Worm (Caenorhabditis elegans) whole organism, midembryonic: ENCODE data around the gene C07D10.5.

ENCODE experiments used
- cog-1 ChIP-seq: sonication (generic microtip); optimal IDR thresholded peaks from 2 replicates; lab custom pipeline; 2016; ENCODE audit warnings: missing genetic modification characterization, missing compliant biosample characterization
- flt-1 ChIP-seq: fragments of 200-800 bp; sonication (Bioruptor generic); IDR thresholded peaks from 2 replicates; pipeline ENCODE4 v1.3.6; 2022; ENCODE audit warnings: missing genetic modification characterization, missing compliant biosample characterization
- med-1 ChIP-seq: sonication (generic microtip); optimal IDR thresholded peaks from 2 replicates; lab custom pipeline; 2017; ENCODE audit warnings: missing genetic modification characterization, mild to moderate bottlenecking, missing compliant biosample characterization, antibody characterized with exemption, missing genetic modification reagents; ENCODE audit not compliant: insufficient read depth
- tab-1 ChIP-seq: fragments of 200-800 bp; sonication (Bioruptor generic); IDR thresholded peaks from 2 replicates; pipeline ENCODE4 v1.3.6; 2022; ENCODE audit warnings: missing genetic modification characterization, missing compliant biosample characterization
- ztf-29 ChIP-seq: fragments of 200-800 bp; sonication (Bioruptor generic); IDR thresholded peaks from 2 replicates; pipeline ENCODE4 v1.3.6; 2022; ENCODE audit warnings: missing genetic modification reagents, missing genetic modification characterization, missing compliant biosample characterization

DNA sequence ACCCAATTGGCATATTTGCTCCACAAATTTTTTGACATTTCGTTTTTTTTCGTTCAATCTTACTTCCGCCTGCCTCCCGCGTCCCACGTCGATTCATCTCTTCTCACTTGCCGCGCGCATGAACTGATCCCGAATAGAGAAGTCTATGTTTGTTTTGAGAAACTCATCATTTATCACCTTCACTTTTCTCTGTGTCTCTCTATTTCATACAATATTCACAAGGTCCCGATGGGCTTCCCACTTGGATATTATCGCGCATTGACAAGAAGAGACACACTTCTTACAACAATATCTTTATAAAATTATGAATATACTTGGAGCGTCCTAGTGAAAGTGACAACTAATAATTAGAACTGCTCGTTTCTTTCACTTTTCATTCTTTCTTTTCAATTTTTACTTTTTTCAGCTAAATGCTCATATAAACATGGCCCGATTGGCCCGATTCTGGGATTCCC lies 22.8 kb upstream of the C07D10.5 start, which contains the start of gene insc-1:
- no peak for TF ChIP-seq flt-1
- no peak for TF ChIP-seq tab-1 (GFP tag; lab: Robert Waterston, UW)
- TF ChIP-seq cog-1 (tag; lab: Kevin White, UChicago), result no peak
- TF ChIP-seq ztf-29 (GFP tag; lab: Robert Waterston, UW), result no peak
- no peak for TF ChIP-seq med-1
